Worm (Caenorhabditis elegans) whole organism, L3 larva: ENCODE measurements around the gene Y38E10A.35.

Experiments used
- R02D3.7 ChIP-seq: fragments of 150-350 bp; optimal IDR thresholded peaks from 2 replicates; lab custom pipeline; 2014; ENCODE audit warnings: missing biosample characterization, missing genetic modification characterization
- ZK546.5 ChIP-seq: sonication (generic microtip); optimal IDR thresholded peaks from 2 replicates; lab custom pipeline; 2017; ENCODE audit warnings: missing biosample characterization, missing genetic modification characterization
- ama-1 ChIP-seq: fragments of 150-350 bp; optimal IDR thresholded peaks from 2 replicates; lab custom pipeline; 2018
- ceh-16 ChIP-seq: sonication (generic microtip); optimal IDR thresholded peaks from 2 replicates; lab custom pipeline; 2017; ENCODE audit warnings: missing biosample characterization, missing genetic modification characterization
- ceh-28 ChIP-seq: fragments of 150-350 bp; optimal IDR thresholded peaks from 2 replicates; lab custom pipeline; 2014; ENCODE audit warnings: missing biosample characterization, missing genetic modification reagents, missing genetic modification characterization
- ceh-82 ChIP-seq: fragments of 150-350 bp; optimal IDR thresholded peaks from 2 replicates; lab custom pipeline; 2014; ENCODE audit warnings: missing biosample characterization, missing genetic modification characterization
- ceh-9 ChIP-seq: sonication (generic microtip); optimal IDR thresholded peaks from 2 replicates; lab custom pipeline; 2018; ENCODE audit warnings: missing biosample characterization, missing genetic modification characterization
- egl-27 ChIP-seq: sonication (generic microtip); optimal IDR thresholded peaks from 4 replicates; lab custom pipeline; 2017; ENCODE audit warnings: missing biosample characterization, missing genetic modification reagents, missing genetic modification characterization
- egl-5 ChIP-seq: fragments of 150-350 bp; optimal IDR thresholded peaks from 2 replicates; lab custom pipeline; 2017; ENCODE audit warnings: missing biosample characterization, missing genetic modification reagents, missing genetic modification characterization, inconsistent platforms
- elt-1 ChIP-seq: fragments of 150-350 bp; optimal IDR thresholded peaks from 2 replicates; lab custom pipeline; 2014; ENCODE audit warnings: missing biosample characterization, missing genetic modification characterization
- elt-2 ChIP-seq: sonication (generic microtip); optimal IDR thresholded peaks from 2 replicates; lab custom pipeline; 2016; ENCODE audit warnings: missing genetic modification reagents, mild to moderate bottlenecking, missing genetic modification characterization, missing compliant biosample characterization
- elt-3 ChIP-seq, 3 experiments: fragments of 150-350 bp in 1 of 3; sonication (generic microtip) in 2 of 3; optimal IDR thresholded peaks; 2 replicates in 2 of 3; 4 replicates in 1 of 3; lab custom pipeline; 2014 to 2017; ENCODE audit warnings: missing biosample characterization in 3 of 3, missing genetic modification characterization in 3 of 3
- fkh-10 ChIP-seq: sonication (generic microtip); optimal IDR thresholded peaks from 2 replicates; lab custom pipeline; 2017; ENCODE audit warnings: missing biosample characterization, missing genetic modification reagents, missing genetic modification characterization
- fkh-2 ChIP-seq: fragments of 150-350 bp; optimal IDR thresholded peaks from 2 replicates; lab custom pipeline; 2014; ENCODE audit warnings: missing biosample characterization, missing genetic modification reagents, missing genetic modification characterization
- fos-1 ChIP-seq: fragments of 150-350 bp; optimal IDR thresholded peaks from 2 replicates; lab custom pipeline; 2014; ENCODE audit warnings: missing biosample characterization, missing genetic modification characterization
- hmg-11 ChIP-seq: sonication (generic microtip); optimal IDR thresholded peaks from 2 replicates; lab custom pipeline; 2016; ENCODE audit warnings: missing genetic modification characterization, missing compliant biosample characterization
- lin-15B ChIP-seq: fragments of 150-350 bp; optimal IDR thresholded peaks from 2 replicates; lab custom pipeline; 2014; ENCODE audit warnings: missing biosample characterization, missing genetic modification characterization
- lin-39 ChIP-seq: fragments of 150-350 bp; optimal IDR thresholded peaks from 2 replicates; lab custom pipeline; 2018; ENCODE audit warnings: missing biosample characterization, missing genetic modification reagents, missing genetic modification characterization
- lsy-12 ChIP-seq: sonication (generic microtip); optimal IDR thresholded peaks from 2 replicates; lab custom pipeline; 2016; ENCODE audit warnings: mild to moderate bottlenecking, missing genetic modification characterization, missing compliant biosample characterization
- mdl-1 ChIP-seq: fragments of 150-350 bp; optimal IDR thresholded peaks from 2 replicates; lab custom pipeline; 2014; ENCODE audit warnings: missing biosample characterization, missing genetic modification characterization
- mml-1 ChIP-seq: fragments of 150-350 bp; sonication (generic microtip); optimal IDR thresholded peaks from 3 replicates; lab custom pipeline; 2014; ENCODE audit warnings: missing biosample characterization, missing genetic modification characterization
- nfya-1 ChIP-seq: sonication (generic microtip); optimal IDR thresholded peaks from 2 replicates; lab custom pipeline; 2017; ENCODE audit warnings: missing genetic modification characterization, mild to moderate bottlenecking, missing compliant biosample characterization, antibody characterized with exemption, moderate library complexity; ENCODE audit not compliant: insufficient read depth
- nhr-12 ChIP-seq: fragments of 150-350 bp; optimal IDR thresholded peaks from 2 replicates; lab custom pipeline; 2014; ENCODE audit warnings: missing biosample characterization, missing genetic modification characterization
- nhr-23 ChIP-seq: fragments of 150-350 bp; optimal IDR thresholded peaks from 2 replicates; lab custom pipeline; 2014; ENCODE audit warnings: missing biosample characterization, missing genetic modification reagents, missing genetic modification characterization
- nhr-237 ChIP-seq: fragments of 150-350 bp; optimal IDR thresholded peaks from 2 replicates; lab custom pipeline; 2014; ENCODE audit warnings: missing biosample characterization, missing genetic modification characterization
- nhr-25 ChIP-seq: sonication (generic microtip); optimal IDR thresholded peaks from 2 replicates; lab custom pipeline; 2017; ENCODE audit warnings: missing biosample characterization, missing genetic modification characterization
- nhr-43 ChIP-seq: sonication (generic microtip); optimal IDR thresholded peaks from 2 replicates; lab custom pipeline; 2016; ENCODE audit warnings: mild to moderate bottlenecking, missing genetic modification characterization, missing compliant biosample characterization; ENCODE audit not compliant: poor library complexity, severe bottlenecking
- nhr-67 ChIP-seq: fragments of 150-350 bp; optimal IDR thresholded peaks from 2 replicates; lab custom pipeline; 2014; ENCODE audit warnings: missing biosample characterization, missing genetic modification characterization
- nhr-76 ChIP-seq: fragments of 150-350 bp; sonication (generic microtip); optimal IDR thresholded peaks from 5 replicates; lab custom pipeline; 2014; ENCODE audit warnings: missing biosample characterization, missing genetic modification characterization
- nhr-77 ChIP-seq: fragments of 150-350 bp; optimal IDR thresholded peaks from 2 replicates; lab custom pipeline; 2014; ENCODE audit warnings: missing biosample characterization, missing genetic modification characterization
- pha-4 ChIP-seq: fragments of 150-350 bp; optimal IDR thresholded peaks from 2 replicates; lab custom pipeline; 2014; ENCODE audit warnings: missing biosample characterization, missing genetic modification reagents, missing genetic modification characterization
- pqm-1 ChIP-seq: fragments of 150-350 bp; optimal IDR thresholded peaks from 2 replicates; lab custom pipeline; 2017; ENCODE audit warnings: missing biosample characterization, missing genetic modification characterization, inconsistent platforms
- sea-2 ChIP-seq: fragments of 150-350 bp; sonication (generic microtip); optimal IDR thresholded peaks from 4 replicates; lab custom pipeline; 2014; ENCODE audit warnings: missing biosample characterization, missing genetic modification reagents, missing genetic modification characterization
- skn-1 ChIP-seq: fragments of 150-350 bp; optimal IDR thresholded peaks from 2 replicates; lab custom pipeline; 2014; ENCODE audit warnings: missing biosample characterization, missing genetic modification characterization
- unc-39 ChIP-seq: sonication (generic microtip); optimal IDR thresholded peaks from 4 replicates; lab custom pipeline; 2017; ENCODE audit warnings: missing biosample characterization, missing genetic modification characterization
- zag-1 ChIP-seq: fragments of 150-350 bp; optimal IDR thresholded peaks from 2 replicates; lab custom pipeline; 2014; ENCODE audit warnings: missing biosample characterization, missing genetic modification characterization
- ztf-11 ChIP-seq: fragments of 150-350 bp; optimal IDR thresholded peaks from 2 replicates; lab custom pipeline; 2014; ENCODE audit warnings: missing biosample characterization, missing genetic modification characterization

The Y38E10A.35 gene

ce11 chrII:12572760-12573159 is at the start of gene Y38E10A.35:
Gene Y38E10A.35, minus strand, starts transcription at chrII:12572860.
- no peak for TF ChIP-seq pha-4
- no peak for TF ChIP-seq nhr-12 (tag; lab: Kevin White, UChicago)
- TF ChIP-seq fkh-10 (GFP tag; lab: Kevin White, UChicago), result no peak
- TF ChIP-seq sea-2, result no peak
- no peak for TF ChIP-seq nhr-67 (tag; lab: Kevin White, UChicago)
- no peak for TF ChIP-seq nhr-25 (tag; lab: Kevin White, UChicago)
- no peak for TF ChIP-seq nhr-23 (tag; lab: Kevin White, UChicago)
- no peak for TF ChIP-seq zag-1 (tag; lab: Kevin White, UChicago)
- TF ChIP-seq elt-1 (tag; lab: Kevin White, UChicago), result no peak
- TF ChIP-seq ceh-16 (tag; lab: Kevin White, UChicago), result no peak
- TF ChIP-seq ama-1, result no peak
- TF ChIP-seq ceh-28 (tag; lab: Kevin White, UChicago), result no peak

ce11 chrII:12621908-12622566 is 49.4 kb upstream of the Y38E10A.35 start, which contains the start of gene nspe-8:
Gene nspe-8, minus strand, starts transcription at chrII:12621958.
- TF ChIP-seq nhr-23 (tag; lab: Kevin White, UChicago) (peak; percentile 82), fkh-2 (tag; lab: Kevin White, UChicago) (no peak), nhr-25 (tag; lab: Kevin White, UChicago) (peak; percentile 50), elt-1 (tag; lab: Kevin White, UChicago) (no peak), nfya-1 (tag; lab: Kevin White, UChicago) (no peak), nhr-43 (tag; lab: Kevin White, UChicago) (peak; percentile 88), ama-1 (no peak), nhr-67 (tag; lab: Kevin White, UChicago) (no peak), ZK546.5 (no peak), nhr-77 (tag; lab: Kevin White, UChicago) (no peak), egl-27 (no peak)

ce11 chrII:12620764-12621163 is 48.1 kb upstream of the Y38E10A.35 start, which contains the start of gene nspe-1:
Gene nspe-1, minus strand, starts transcription at chrII:12620864.
- TF ChIP-seq elt-2 (tag; lab: Kevin White, UChicago), result no peak
- no peak for TF ChIP-seq elt-1 (tag; lab: Kevin White, UChicago)
- no peak for TF ChIP-seq nhr-43 (tag; lab: Kevin White, UChicago)
- TF ChIP-seq fos-1 (tag; lab: Kevin White, UChicago), result no peak
- TF ChIP-seq ceh-9 (tag; lab: Kevin White, UChicago), result no peak
- no peak for TF ChIP-seq sea-2
- no peak for TF ChIP-seq mdl-1
- no peak for TF ChIP-seq lin-39
- no peak for TF ChIP-seq egl-27
- no peak for TF ChIP-seq lin-15B
- TF ChIP-seq, all 47 proteins: peak for 0

ce11 chrII:12619288-12619687 is 46.6 kb upstream of the Y38E10A.35 start, which contains the start of gene nspe-2:
Gene nspe-2, minus strand, starts transcription at chrII:12619388.
- no peak for TF ChIP-seq nhr-25 (tag; lab: Kevin White, UChicago)
- no peak for TF ChIP-seq nhr-76 (tag; lab: Kevin White, UChicago)
- no peak for TF ChIP-seq hmg-11
- TF ChIP-seq ceh-82 (tag; lab: Kevin White, UChicago), result no peak
- TF ChIP-seq fkh-10 (GFP tag; lab: Kevin White, UChicago), result no peak
- no peak for TF ChIP-seq nfya-1 (tag; lab: Kevin White, UChicago)
- no peak for TF ChIP-seq skn-1 (tag; lab: Kevin White, UChicago)
- TF ChIP-seq ZK546.5, result no peak
- no peak for TF ChIP-seq elt-3 (tag; optimal IDR thresholded peaks at IDR 0.05; lab: Kevin White, UChicago)
- TF ChIP-seq egl-5, result no peak
- TF ChIP-seq lin-39, result no peak
- TF ChIP-seq nhr-23 (tag; lab: Kevin White, UChicago), result no peak
- TF ChIP-seq nhr-237, result no peak
- TF ChIP-seq nhr-77 (tag; lab: Kevin White, UChicago), result no peak

ce11 chrII:12617586-12617985 is 44.9 kb upstream of the Y38E10A.35 start, which contains the start of gene nspe-3:
Gene nspe-3, plus strand, starts transcription at chrII:12617886.
- TF ChIP-seq elt-3 (tag; optimal IDR thresholded peaks at IDR 0.05; lab: Kevin White, UChicago) (no peak), nhr-25 (tag; lab: Kevin White, UChicago) (no peak), fkh-10 (GFP tag; lab: Kevin White, UChicago) (no peak), lsy-12 (tag; lab: Kevin White, UChicago) (no peak), nfya-1 (tag; lab: Kevin White, UChicago) (no peak), sea-2 (no peak), unc-39 (no peak), egl-5 (no peak), R02D3.7 (no peak), ceh-9 (tag; lab: Kevin White, UChicago) (no peak), mml-1 (tag; lab: Kevin White, UChicago) (no peak), ztf-11 (tag; lab: Kevin White, UChicago) (no peak), nhr-76 (tag; lab: Kevin White, UChicago) (no peak), elt-2 (tag; lab: Kevin White, UChicago) (no peak), nhr-237 (no peak), pqm-1 (tag; lab: Kevin White, UChicago) (no peak), hmg-11 (no peak), skn-1 (tag; lab: Kevin White, UChicago) (no peak)
